Worm (Caenorhabditis elegans) whole organism, late embryonic: ENCODE measurements around the gene sri-51.

ENCODE experiments used
- T23F11.4 ChIP-seq: fragments of 200-800 bp; sonication (Bioruptor generic); optimal IDR thresholded peaks from 2 replicates; lab custom pipeline; 2018; ENCODE audit warnings: mild to moderate bottlenecking, missing genetic modification characterization, missing compliant biosample characterization
- ama-1 ChIP-seq: fragments of 150-350 bp; optimal IDR thresholded peaks from 2 replicates; lab custom pipeline; 2014
- pha-4 ChIP-seq: fragments of 150-350 bp; optimal IDR thresholded peaks from 2 replicates; lab custom pipeline; 2018; ENCODE audit warnings: missing biosample characterization, missing genetic modification reagents, missing genetic modification characterization
- pqm-1 ChIP-seq: sonication (generic microtip); optimal IDR thresholded peaks from 2 replicates; lab custom pipeline; 2016; ENCODE audit warnings: missing genetic modification characterization, missing compliant biosample characterization
- sox-4 ChIP-seq: sonication (generic microtip); optimal IDR thresholded peaks from 2 replicates; lab custom pipeline; 2017; ENCODE audit warnings: mild to moderate bottlenecking, missing genetic modification characterization, inconsistent platforms, missing compliant biosample characterization
- tbx-7 ChIP-seq: sonication (generic microtip); optimal IDR thresholded peaks from 2 replicates; lab custom pipeline; 2016; ENCODE audit warnings: missing genotype, missing genetic modification characterization, missing compliant biosample characterization
- unc-55 ChIP-seq: sonication (generic microtip); optimal IDR thresholded peaks from 2 replicates; lab custom pipeline; 2017; ENCODE audit warnings: missing biosample characterization, missing genetic modification reagents, missing genetic modification characterization

DNA sequence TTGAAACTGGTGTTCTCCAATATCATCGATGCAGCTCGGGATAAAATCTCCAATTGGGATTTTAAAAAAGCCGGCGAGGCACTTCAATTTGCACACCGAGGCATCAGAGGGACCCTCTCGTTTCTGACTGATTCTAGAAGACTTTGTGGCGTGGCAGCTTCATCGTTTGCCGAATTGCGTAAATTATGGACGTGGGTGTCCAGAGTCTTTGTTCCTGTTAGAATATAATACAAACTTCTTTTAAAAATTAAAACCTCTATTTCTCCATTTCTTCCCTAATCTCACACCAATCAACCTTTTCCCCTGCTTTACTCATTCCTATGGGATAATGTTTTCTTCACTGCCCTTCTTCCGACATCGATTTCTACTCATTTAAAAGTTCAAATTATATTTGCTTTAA, 11.5 kb upstream of the sri-51 start, which contains the start of gene ZC239.5:
- TF ChIP-seq T23F11.4 (GFP tag; lab: Kevin White, UChicago) (no peak), tbx-7 (tag; lab: Kevin White, UChicago) (no peak), ama-1 (lab: Kevin White, UChicago) (no peak), pha-4 (tag; lab: Kevin White, UChicago) (no peak), unc-55 (GFP tag; lab: Kevin White, UChicago) (no peak), sox-4 (tag; lab: Kevin White, UChicago) (no peak), pqm-1 (tag; lab: Kevin White, UChicago) (no peak)
